Fruit fly (Drosophila melanogaster) whole organism, prepupa: ENCODE results near the gene CG42779.

Experiments
- Blimp-1 ChIP-seq: fragments of 200-800 bp; sonication (Bioruptor generic); optimal IDR thresholded peaks from 3 replicates; lab custom pipeline; 2017; ENCODE audit warnings: missing biosample characterization, missing genetic modification characterization, mild to moderate bottlenecking, moderate library complexity, missing genetic modification reagents
- CG10631 ChIP-seq: fragments of 200-800 bp; sonication (Bioruptor generic); optimal IDR thresholded peaks from 2 replicates; lab custom pipeline; 2016; ENCODE audit warnings: missing biosample characterization, missing genetic modification characterization
- CG11294 ChIP-seq: fragments of 200-800 bp; sonication (Bioruptor generic); IDR thresholded peaks from 2 replicates; pipeline ENCODE4 v1.3.6; 2022; ENCODE audit warnings: missing biosample characterization, missing genetic modification characterization
- CG3032 ChIP-seq: fragments of 200-800 bp; optimal IDR thresholded peaks from 2 replicates; lab custom pipeline; 2019; ENCODE audit warnings: missing biosample characterization, mild to moderate bottlenecking, missing genetic modification characterization, moderate library complexity
- CG31627 ChIP-seq: fragments of 200-800 bp; sonication (Bioruptor generic); optimal IDR thresholded peaks from 3 replicates; lab custom pipeline; 2016; ENCODE audit warnings: missing biosample characterization, missing genetic modification characterization
- CG32006 ChIP-seq: fragments of 200-800 bp; sonication (Bioruptor generic); optimal IDR thresholded peaks from 3 replicates; lab custom pipeline; 2017; ENCODE audit warnings: missing biosample characterization, mild to moderate bottlenecking, missing genetic modification characterization
- CG3919 ChIP-seq: fragments of 200-800 bp; sonication (Bioruptor generic); optimal IDR thresholded peaks from 3 replicates; lab custom pipeline; 2016; ENCODE audit warnings: missing biosample characterization, missing genetic modification characterization
- CG4318 ChIP-seq: fragments of 200-800 bp; sonication (Bioruptor generic); optimal IDR thresholded peaks from 3 replicates; lab custom pipeline; 2017; ENCODE audit warnings: missing biosample characterization, mild to moderate bottlenecking, missing genetic modification characterization
- CG6163 ChIP-seq: fragments of 200-800 bp; sonication (Bioruptor generic); IDR thresholded peaks from 3 replicates; pipeline ENCODE4 v1.3.6; 2022; ENCODE audit warnings: missing biosample characterization, missing genetic modification characterization
- CG6276 ChIP-seq: fragments of 200-800 bp; sonication (Bioruptor generic); optimal IDR thresholded peaks from 2 replicates; lab custom pipeline; 2017; ENCODE audit warnings: missing biosample characterization, mild to moderate bottlenecking, missing genetic modification characterization
- CG6808 ChIP-seq: fragments of 200-800 bp; sonication (Bioruptor generic); optimal IDR thresholded peaks from 3 replicates; lab custom pipeline; 2017; ENCODE audit warnings: missing biosample characterization, missing genetic modification characterization, mild to moderate bottlenecking, moderate library complexity, missing genetic modification reagents
- CG7368 ChIP-seq: fragments of 200-800 bp; sonication (Bioruptor generic); optimal IDR thresholded peaks from 3 replicates; lab custom pipeline; 2016; ENCODE audit warnings: missing biosample characterization, missing genetic modification characterization
- CG8119 ChIP-seq: fragments of 200-800 bp; sonication (Bioruptor generic); IDR thresholded peaks from 3 replicates; pipeline ENCODE4 v1.3.6; 2022; ENCODE audit warnings: missing biosample characterization, missing genetic modification characterization
- CG8319 ChIP-seq: fragments of 200-800 bp; sonication (Bioruptor generic); optimal IDR thresholded peaks from 3 replicates; lab custom pipeline; 2016; ENCODE audit warnings: missing biosample characterization, missing genetic modification characterization
- CG9139 ChIP-seq: fragments of 200-800 bp; sonication (Bioruptor generic); optimal IDR thresholded peaks from 3 replicates; lab custom pipeline; 2017; ENCODE audit warnings: missing biosample characterization, mild to moderate bottlenecking, missing genetic modification characterization
- Eip75B ChIP-seq: fragments of 200-800 bp; sonication (Bioruptor generic); optimal IDR thresholded peaks from 3 replicates; lab custom pipeline; 2016; ENCODE audit warnings: missing biosample characterization, missing genetic modification characterization
- Eip78C ChIP-seq: fragments of 200-800 bp; sonication (Bioruptor generic); peaks from one replicate; lab custom pipeline; 2016; ENCODE audit warnings: missing biosample characterization, missing genetic modification characterization
- Eip93F ChIP-seq: fragments of 200-800 bp; sonication (Bioruptor generic); optimal IDR thresholded peaks from 2 replicates; lab custom pipeline; 2016; ENCODE audit warnings: missing biosample characterization, mild to moderate bottlenecking, missing genetic modification characterization
- Ets21C ChIP-seq: fragments of 200-800 bp; sonication (Bioruptor generic); optimal IDR thresholded peaks from 3 replicates; lab custom pipeline; 2016; ENCODE audit warnings: missing biosample characterization, missing genetic modification characterization
- Ets96B ChIP-seq: fragments of 200-800 bp; optimal IDR thresholded peaks from 2 replicates; lab custom pipeline; 2019; ENCODE audit warnings: missing biosample characterization, mild to moderate bottlenecking, missing genetic modification characterization, moderate library complexity
- Hr39 ChIP-seq: fragments of 200-800 bp; sonication (Bioruptor generic); optimal IDR thresholded peaks from 2 replicates; lab custom pipeline; 2016; ENCODE audit warnings: missing biosample characterization, missing genetic modification characterization
- Lpt ChIP-seq: fragments of 200-800 bp; sonication (Bioruptor generic); optimal IDR thresholded peaks from 3 replicates; lab custom pipeline; 2016; ENCODE audit warnings: missing biosample characterization, missing genetic modification characterization
- Smox ChIP-seq: fragments of 200-800 bp; sonication (Bioruptor generic); optimal IDR thresholded peaks from 3 replicates; lab custom pipeline; 2016; ENCODE audit warnings: missing biosample characterization, missing genetic modification characterization
- Sox102F ChIP-seq: fragments of 200-800 bp; sonication (Bioruptor generic); optimal IDR thresholded peaks from 2 replicates; lab custom pipeline; 2016; ENCODE audit warnings: missing biosample characterization, mild to moderate bottlenecking, missing genetic modification characterization
- Sox14 ChIP-seq: fragments of 200-800 bp; sonication (Bioruptor generic); optimal IDR thresholded peaks from 3 replicates; lab custom pipeline; 2016; ENCODE audit warnings: missing biosample characterization, missing genetic modification characterization
- Sox15 ChIP-seq: fragments of 200-800 bp; sonication (Bioruptor generic); optimal IDR thresholded peaks from 3 replicates; lab custom pipeline; 2016; ENCODE audit warnings: missing biosample characterization, missing genetic modification characterization
- achi ChIP-seq: fragments of 200-800 bp; sonication (Bioruptor generic); optimal IDR thresholded peaks from 3 replicates; lab custom pipeline; 2016; ENCODE audit warnings: missing biosample characterization, missing genetic modification characterization
- acj6 ChIP-seq: fragments of 200-800 bp; sonication (Bioruptor generic); optimal IDR thresholded peaks from 3 replicates; lab custom pipeline; 2016; ENCODE audit warnings: missing biosample characterization, missing genetic modification characterization
- cyc ChIP-seq: fragments of 200-800 bp; sonication (Bioruptor generic); optimal IDR thresholded peaks from 3 replicates; lab custom pipeline; 2016; ENCODE audit warnings: missing biosample characterization, missing genetic modification characterization
- dsx ChIP-seq: fragments of 200-800 bp; optimal IDR thresholded peaks from 3 replicates; lab custom pipeline; 2019; ENCODE audit warnings: missing biosample characterization, mild to moderate bottlenecking, missing genetic modification characterization, moderate library complexity; ENCODE audit not compliant: poor library complexity, severe bottlenecking
- eg ChIP-seq: fragments of 200-800 bp; sonication (Bioruptor generic); IDR thresholded peaks from 3 replicates; pipeline ENCODE4 v1.3.6; 2022; ENCODE audit warnings: missing biosample characterization, missing genetic modification characterization
- esn ChIP-seq: fragments of 200-800 bp; sonication (Bioruptor generic); optimal IDR thresholded peaks from 2 replicates; lab custom pipeline; 2016; ENCODE audit warnings: missing biosample characterization, mild to moderate bottlenecking, missing genetic modification characterization, moderate library complexity
- fd59A ChIP-seq: fragments of 200-800 bp; sonication (Bioruptor generic); optimal IDR thresholded peaks from 2 replicates; lab custom pipeline; 2017; ENCODE audit warnings: missing biosample characterization, mild to moderate bottlenecking, missing genetic modification characterization, missing genetic modification reagents
- fd85E ChIP-seq: fragments of 200-800 bp; sonication (Bioruptor generic); optimal IDR thresholded peaks from 3 replicates; lab custom pipeline; 2016; ENCODE audit warnings: missing biosample characterization, missing genetic modification characterization
- fkh ChIP-seq: fragments of 200-800 bp; sonication (Bioruptor generic); optimal IDR thresholded peaks from 3 replicates; lab custom pipeline; 2017; ENCODE audit warnings: missing biosample characterization, mild to moderate bottlenecking, missing genetic modification characterization, moderate library complexity
- net ChIP-seq: fragments of 200-800 bp; sonication (Bioruptor generic); optimal IDR thresholded peaks from 3 replicates; lab custom pipeline; 2016; ENCODE audit warnings: missing biosample characterization, missing genetic modification characterization
- pdm3 ChIP-seq: fragments of 200-800 bp; sonication (Bioruptor generic); optimal IDR thresholded peaks from 3 replicates; lab custom pipeline; 2016; ENCODE audit warnings: missing biosample characterization, missing genetic modification characterization
- salr ChIP-seq, 2 experiments: fragments of 200-800 bp; sonication (Bioruptor generic); optimal IDR thresholded peaks; 3 replicates each; lab custom pipeline; 2016 to 2018; ENCODE audit warnings: missing biosample characterization in 2 of 2, missing genetic modification characterization in 2 of 2, mild to moderate bottlenecking in 1 of 2
- spab ChIP-seq: fragments of 200-800 bp; sonication (Bioruptor generic); optimal IDR thresholded peaks from 2 replicates; lab custom pipeline; 2017; ENCODE audit warnings: missing biosample characterization, mild to moderate bottlenecking, missing genetic modification characterization, missing genetic modification reagents
- ss ChIP-seq, 2 experiments: fragments of 200-800 bp; sonication (Bioruptor generic); optimal IDR thresholded peaks; 2 replicates in 1 of 2; 3 replicates in 1 of 2; lab custom pipeline; 2017 to 2018; ENCODE audit warnings: mild to moderate bottlenecking in 2 of 2, missing biosample characterization in 2 of 2, missing genetic modification characterization in 2 of 2, moderate library complexity in 1 of 2
- svp ChIP-seq: fragments of 200-800 bp; sonication (Bioruptor generic); peaks from one replicate; lab custom pipeline; 2016; ENCODE audit warnings: missing biosample characterization, missing genetic modification characterization
- topi ChIP-seq: fragments of 200-800 bp; sonication (Bioruptor generic); optimal IDR thresholded peaks from 3 replicates; lab custom pipeline; 2016; ENCODE audit warnings: missing biosample characterization, missing genetic modification characterization
- vri ChIP-seq: fragments of 200-800 bp; sonication (Bioruptor generic); optimal IDR thresholded peaks from 3 replicates; lab custom pipeline; 2016; ENCODE audit warnings: missing biosample characterization, mild to moderate bottlenecking, missing genetic modification characterization

Gene CG42779

dm6 chr3R:17149080-17149746 lies 27.8 kb downstream of the CG42779 start, which contains the start of the genes m-cup and Det:
Gene m-cup, minus strand, starts transcription at chr3R:17149412.
Gene Det, plus strand, starts transcription at chr3R:17149667.
- TF ChIP-seq net (GFP tag; lab: Kevin White, UChicago) (peak; percentile 0), CG6163 (GFP tag; lab: Robert Waterston, UW) (0 out of 3 replicates have a peak, but pooled peaks have one; percentile 13), Ets21C (GFP tag; lab: Kevin White, UChicago) (peak; percentile 26), CG8119 (GFP tag; lab: Robert Waterston, UW) (0 out of 3 replicates have a peak, but pooled peaks have one; percentile 30), CG31627 (GFP tag; lab: Kevin White, UChicago) (peak; percentile 15), Sox14 (peak; percentile 20), cyc (GFP tag; lab: Kevin White, UChicago) (peak; percentile 21), acj6 (GFP tag; lab: Kevin White, UChicago) (no peak), Sox15 (GFP tag; lab: Kevin White, UChicago) (no peak), Ets96B (tag; lab: Kevin White, UChicago) (no peak), salr (GFP tag; optimal IDR thresholded peaks at IDR 0.05; lab: Kevin White, UChicago) (no peak), CG8319 (GFP tag; lab: Kevin White, UChicago) (no peak), CG3032 (tag; lab: Kevin White, UChicago) (no peak), Hr39 (peak; percentile 27), Eip78C (GFP tag; lab: Kevin White, UChicago) (peak; percentile 74), CG3919 (GFP tag; lab: Kevin White, UChicago) (peak; percentile 29), pdm3 (peak; percentile 11), Smox (GFP tag; lab: Kevin White, UChicago) (peak; percentile 10)

dm6 chr3R:17150287-17150686 lies 28.9 kb downstream of the CG42779 start, which contains the start of gene Smug:
Gene Smug, plus strand, starts transcription at chr3R:17150587.
- no peak for TF ChIP-seq Hr39

- TF ChIP-seq Lpt (GFP tag; lab: Kevin White, UChicago) (no peak), CG3919 (GFP tag; lab: Kevin White, UChicago) (peak; percentile 50), fd85E (GFP tag; lab: Kevin White, UChicago) (no peak), net (GFP tag; lab: Kevin White, UChicago) (peak; percentile 51), achi (GFP tag; lab: Kevin White, UChicago) (peak; percentile 45), CG9139 (GFP tag; lab: Kevin White, UChicago) (no peak), Ets21C (GFP tag; lab: Kevin White, UChicago) (no peak), Sox102F (peak; percentile 31), eg (GFP tag; lab: Robert Waterston, UW) (peak; percentile 74), dsx (GFP tag; lab: Kevin White, UChicago) (no peak), Sox15 (GFP tag; lab: Kevin White, UChicago) (no peak), Sox14 (no peak), CG10631 (GFP tag; lab: Kevin White, UChicago) (peak; percentile 34), pdm3 (no peak), fd59A (no peak), CG4318 (GFP tag; lab: Kevin White, UChicago) (no peak), Blimp-1 (no peak), spab (GFP tag; lab: Kevin White, UChicago) (no peak), Eip93F (no peak), acj6 (GFP tag; lab: Kevin White, UChicago) (no peak), Eip75B (no peak), svp (peak; percentile 84), CG32006 (GFP tag; lab: Kevin White, UChicago) (no peak), CG6163 (GFP tag; lab: Robert Waterston, UW) (peak; percentile 69; the same call in 2 of the 3 replicates), topi (GFP tag; lab: Kevin White, UChicago) (no peak), CG11294 (GFP tag; lab: Robert Waterston, UW) (no peak), ss (GFP tag; optimal IDR thresholded peaks at IDR 0.05; lab: Kevin White, UChicago) (no peak), Smox (GFP tag; lab: Kevin White, UChicago) (peak; percentile 54), Eip78C (GFP tag; lab: Kevin White, UChicago) (no peak), CG6276 (GFP tag; lab: Kevin White, UChicago) (no peak), Ets96B (tag; lab: Kevin White, UChicago) (no peak), vri (GFP tag; lab: Kevin White, UChicago) (no peak), Hr39 (peak; percentile 37), fkh (no peak), esn (no peak), CG3032 (tag; lab: Kevin White, UChicago) (peak; percentile 53), CG7368 (GFP tag; lab: Kevin White, UChicago) (no peak), CG6808 (GFP tag; lab: Kevin White, UChicago) (peak; percentile 54)
Measured at dm6 chr3R:17151376-17152026, 30.1 kb downstream of the CG42779 start, which contains the start of gene CG5292. Gene CG5292, plus strand, starts transcription at chr3R:17151861.
